Worm (Caenorhabditis elegans): ENCODE data around the gene fbxb-25.

DNA sequence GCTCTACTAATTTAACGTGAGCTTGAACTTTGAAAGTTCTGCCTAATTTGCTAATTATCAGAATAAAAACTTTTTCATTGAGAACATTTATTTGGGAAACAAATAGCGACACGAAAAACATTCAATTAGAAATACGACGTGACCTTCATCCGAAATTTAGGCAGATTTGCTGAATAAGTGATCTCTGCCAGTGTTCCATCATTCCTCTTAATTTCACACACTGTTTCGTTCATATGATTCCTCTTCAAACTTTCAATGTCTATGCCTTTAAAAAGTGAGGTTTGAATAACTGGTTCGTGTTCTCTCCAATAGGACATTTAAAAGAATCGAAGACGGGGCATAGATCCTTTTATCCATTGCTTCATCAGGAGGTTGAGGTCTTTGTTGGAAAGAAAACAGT lies 33.3 kb upstream of the fbxb-25 start, which contains the start of gene fbxb-20:
- TF ChIP-seq F13C5.2 (tag; optimal IDR thresholded peaks at IDR 0.05) (no peak), hmbx-1 (tag; optimal IDR thresholded peaks at IDR 0.05) (no peak), ama-1 (optimal IDR thresholded peaks at IDR 0.05) (no peak), tbx-37 (GFP tag; conservative IDR thresholded peaks at IDR 0.05) (no peak), hmg-4 (GFP tag; optimal IDR thresholded peaks at IDR 0.05) (no peak), pes-1 (GFP tag; IDR thresholded peaks at IDR 0.05) (no peak), aly-1 (tag; optimal IDR thresholded peaks at IDR 0.05) (no peak), flt-1 (GFP tag; IDR thresholded peaks at IDR 0.05) (no peak)
